Worm (Caenorhabditis elegans): ENCODE measurements around the gene Y44A6D.5.

Gene Y44A6D.5

ce11 chrV:20778257-20778697 is 24.5 kb downstream of the Y44A6D.5 start:
- TF ChIP-seq nhr-43 (tag; optimal IDR thresholded peaks at IDR 0.05; ENCODE audit: poor library complexity, severe bottlenecking): peak; percentile 84
- TF ChIP-seq nhr-25 (tag; optimal IDR thresholded peaks at IDR 0.05): peak; percentile 96
- peak; percentile 51 for TF ChIP-seq unc-39 (tag; optimal IDR thresholded peaks at IDR 0.05)
- TF ChIP-seq mml-1 (tag; optimal IDR thresholded peaks at IDR 0.05): peak; percentile 2
- peak; percentile 95 for TF ChIP-seq nfya-1 (tag; optimal IDR thresholded peaks at IDR 0.05; ENCODE audit: insufficient read depth)
- peak; percentile 98 for TF ChIP-seq mdl-1 (tag; optimal IDR thresholded peaks at IDR 0.05)
- TF ChIP-seq elt-1 (tag; optimal IDR thresholded peaks at IDR 0.05): peak; percentile 67
- TF ChIP-seq nhr-67 (tag; optimal IDR thresholded peaks at IDR 0.05): no peak
- TF ChIP-seq ceh-82 (tag; optimal IDR thresholded peaks at IDR 0.05): peak; percentile 81
- no peak for TF ChIP-seq nhr-77 (tag; optimal IDR thresholded peaks at IDR 0.05)
- TF ChIP-seq tbx-2 (tag; optimal IDR thresholded peaks at IDR 0.05): peak; percentile 89
- TF ChIP-seq lin-15B (tag; optimal IDR thresholded peaks at IDR 0.05): peak; percentile 63
- TF ChIP-seq egl-27 (tag; optimal IDR thresholded peaks at IDR 0.05): peak; percentile 76
- TF ChIP-seq unc-62 (GFP tag; optimal IDR thresholded peaks at IDR 0.05): peak; percentile 93
- peak; percentile 76 for TF ChIP-seq snpc-4 (tag; optimal IDR thresholded peaks at IDR 0.05)
- TF ChIP-seq fkh-10 (GFP tag; optimal IDR thresholded peaks at IDR 0.05): peak; percentile 81
- TF ChIP-seq elt-3 (tag; optimal IDR thresholded peaks at IDR 0.05): peak in 1 of 3 experiments; percentile 33
- peak; percentile 94 for TF ChIP-seq nhr-11 (tag; optimal IDR thresholded peaks at IDR 0.05)
- TF ChIP-seq R02D3.7 (tag; optimal IDR thresholded peaks at IDR 0.05): peak; percentile 78
- TF ChIP-seq ztf-11 (tag; optimal IDR thresholded peaks at IDR 0.05): no peak
- no peak for TF ChIP-seq nhr-12 (tag; optimal IDR thresholded peaks at IDR 0.05)
- TF ChIP-seq lin-39 (tag; optimal IDR thresholded peaks at IDR 0.05): peak; percentile 99
- TF ChIP-seq eor-1 (tag; optimal IDR thresholded peaks at IDR 0.05): peak in 1 of 2 experiments; percentile 50
- TF ChIP-seq ceh-9 (tag; optimal IDR thresholded peaks at IDR 0.05): no peak
- TF ChIP-seq nhr-237 (tag; optimal IDR thresholded peaks at IDR 0.05): no peak
- peak; percentile 96 for TF ChIP-seq lsy-12 (tag; optimal IDR thresholded peaks at IDR 0.05)
- TF ChIP-seq jun-1 (tag; optimal IDR thresholded peaks at IDR 0.05): peak; percentile 96
- TF ChIP-seq nhr-23 (tag; optimal IDR thresholded peaks at IDR 0.05): peak; percentile 98
- no peak for TF ChIP-seq sea-2 (GFP tag; optimal IDR thresholded peaks at IDR 0.05)
- peak; percentile 54 for TF ChIP-seq fos-1 (tag; optimal IDR thresholded peaks at IDR 0.05)
- TF ChIP-seq elt-2 (tag; optimal IDR thresholded peaks at IDR 0.05): peak; percentile 85
- no peak for TF ChIP-seq ZK546.5 (tag; optimal IDR thresholded peaks at IDR 0.05)
- peak; percentile 84 for TF ChIP-seq pqm-1 (tag; optimal IDR thresholded peaks at IDR 0.05)
- TF ChIP-seq egl-5 (tag; optimal IDR thresholded peaks at IDR 0.05): peak; percentile 97
- peak; percentile 86 for TF ChIP-seq ztf-4 (tag; optimal IDR thresholded peaks at IDR 0.05)
- peak; percentile 36 for TF ChIP-seq zag-1 (tag; optimal IDR thresholded peaks at IDR 0.05)
- TF ChIP-seq aly-2 (tag; optimal IDR thresholded peaks at IDR 0.05): no peak
- no peak for TF ChIP-seq pha-4 (tag; optimal IDR thresholded peaks at IDR 0.05)
- no peak for TF ChIP-seq ceh-16 (tag; optimal IDR thresholded peaks at IDR 0.05)
- TF ChIP-seq ceh-28 (tag; optimal IDR thresholded peaks at IDR 0.05): peak; percentile 91
- TF ChIP-seq fkh-2 (tag; optimal IDR thresholded peaks at IDR 0.05): peak; percentile 50
- TF ChIP-seq nhr-76 (tag; optimal IDR thresholded peaks at IDR 0.05): peak; percentile 46
- peak; percentile 91 for TF ChIP-seq skn-1 (tag; optimal IDR thresholded peaks at IDR 0.05)
- TF ChIP-seq ama-1 (optimal IDR thresholded peaks at IDR 0.05): peak; percentile 87
- TF ChIP-seq daf-12 (tag; optimal IDR thresholded peaks at IDR 0.05): peak; percentile 3
- TF ChIP-seq nhr-28 (tag; optimal IDR thresholded peaks at IDR 0.05): no peak
- peak; percentile 96 for TF ChIP-seq hmg-11 (tag; optimal IDR thresholded peaks at IDR 0.05)
